Fruit fly (Drosophila melanogaster) whole organism, wandering third instar larva: ENCODE results near the gene CG42820.

ENCODE experiments used
- Abd-B ChIP-seq: fragments of >200 bp; optimal IDR thresholded peaks from 2 replicates; lab custom pipeline; 2017; ENCODE audit warnings: missing biosample characterization, missing genetic modification characterization
- CG32264 ChIP-seq: fragments of 200-800 bp; sonication (Bioruptor generic); optimal IDR thresholded peaks from 2 replicates; lab custom pipeline; 2016; ENCODE audit warnings: missing biosample characterization, missing genetic modification characterization
- CrebA ChIP-seq: fragments of 200-800 bp; sonication (Bioruptor generic); optimal IDR thresholded peaks from 2 replicates; lab custom pipeline; 2016; ENCODE audit warnings: missing biosample characterization, mild to moderate bottlenecking, missing genetic modification characterization, borderline replicate concordance
- Dfd ChIP-seq: fragments of >200 bp; optimal IDR thresholded peaks from 2 replicates; lab custom pipeline; 2017; ENCODE audit warnings: missing biosample characterization, missing genetic modification characterization
- Dif ChIP-seq: fragments of 200-275, 200-300 bp; sonication (Bioruptor generic); optimal IDR thresholded peaks from 2 replicates; lab custom pipeline; 2018; ENCODE audit warnings: missing biosample characterization, missing genetic modification characterization; ENCODE audit not compliant: partially characterized antibody
- GATAd ChIP-seq: sonication (Bioruptor generic); optimal IDR thresholded peaks from 2 replicates; lab custom pipeline; 2016; ENCODE audit warnings: missing biosample characterization, missing genetic modification characterization
- HLH106 ChIP-seq: fragments of 200-800 bp; optimal IDR thresholded peaks from 3 replicates; lab custom pipeline; 2019; ENCODE audit warnings: missing biosample characterization, mild to moderate bottlenecking, missing genetic modification characterization, moderate library complexity
- Hnf4 ChIP-seq: fragments of 200-800 bp; sonication (Bioruptor generic); optimal IDR thresholded peaks from 2 replicates; lab custom pipeline; 2016; ENCODE audit warnings: missing biosample characterization, mild to moderate bottlenecking, missing genetic modification characterization
- Hr78 ChIP-seq: fragments of >200 bp; optimal IDR thresholded peaks from 2 replicates; lab custom pipeline; 2017; ENCODE audit warnings: missing biosample characterization, missing genetic modification characterization
- Hr83 ChIP-seq: fragments of 200-300 bp; sonication (Bioruptor generic); optimal IDR thresholded peaks from 2 replicates; lab custom pipeline; 2016; ENCODE audit warnings: missing biosample characterization, mild to moderate bottlenecking, missing genetic modification characterization, moderate library complexity; ENCODE audit not compliant: poor library complexity, severe bottlenecking
- Jra ChIP-seq: sonication (Bioruptor generic); optimal IDR thresholded peaks from 2 replicates; lab custom pipeline; 2016; ENCODE audit warnings: missing biosample characterization, missing genetic modification characterization
- Mio ChIP-seq: sonication (Bioruptor generic); optimal IDR thresholded peaks from 2 replicates; lab custom pipeline; 2016; ENCODE audit warnings: missing biosample characterization, missing genetic modification characterization
- Myc ChIP-seq: fragments of >200 bp; optimal IDR thresholded peaks from 2 replicates; lab custom pipeline; 2017
- N ChIP-seq: fragments of >200 bp; optimal IDR thresholded peaks from 2 replicates; lab custom pipeline; 2018; ENCODE audit warnings: missing biosample characterization, missing external identifiers, missing genetic modification characterization
- OdsH ChIP-seq: fragments of 200-800 bp; sonication (Bioruptor generic); optimal IDR thresholded peaks from 2 replicates; lab custom pipeline; 2016; ENCODE audit warnings: missing biosample characterization, mild to moderate bottlenecking, missing genetic modification characterization
- Rel ChIP-seq, 2 experiments: fragments of 200-800 bp; sonication (Bioruptor generic) in 1 of 2; optimal IDR thresholded peaks; 2 replicates in 1 of 2; 3 replicates in 1 of 2; lab custom pipeline; 2016 to 2019; ENCODE audit warnings: mild to moderate bottlenecking in 2 of 2, missing biosample characterization in 2 of 2, missing genetic modification characterization in 2 of 2, moderate library complexity in 1 of 2
- Sp1 ChIP-seq: fragments of 200-800 bp; sonication (Bioruptor generic); optimal IDR thresholded peaks from 3 replicates; lab custom pipeline; 2019; ENCODE audit warnings: missing biosample characterization, mild to moderate bottlenecking, missing genetic modification characterization, moderate library complexity
- Vsx2 ChIP-seq: fragments of 200-300, 225-300 bp; sonication (Bioruptor generic); optimal IDR thresholded peaks from 2 replicates; lab custom pipeline; 2018; ENCODE audit warnings: missing biosample characterization, missing genetic modification characterization; ENCODE audit not compliant: partially characterized antibody
- br ChIP-seq: fragments of 200-800 bp; sonication (Bioruptor generic); optimal IDR thresholded peaks from 2 replicates; lab custom pipeline; 2016; ENCODE audit warnings: missing biosample characterization, missing genetic modification characterization
- brk ChIP-seq: fragments of 200-800 bp; sonication (Bioruptor generic); optimal IDR thresholded peaks from 2 replicates; lab custom pipeline; 2016; ENCODE audit warnings: missing biosample characterization, mild to moderate bottlenecking, missing genetic modification characterization
- dl ChIP-seq, 2 experiments: fragments of 175-275, 200-275 bp in 1 of 2; fragments of 200-275 bp in 1 of 2; sonication (Bioruptor generic); optimal IDR thresholded peaks; lab custom pipeline; 2018; ENCODE audit warnings: mild to moderate bottlenecking in 2 of 2, missing biosample characterization in 2 of 2, missing genetic modification characterization in 2 of 2, moderate library complexity in 2 of 2; ENCODE audit not compliant: partially characterized antibody in 2 of 2, insufficient read depth in 1 of 2
- dmrt93B ChIP-seq: fragments of 200-800 bp; sonication (Bioruptor generic); optimal IDR thresholded peaks from 2 replicates; lab custom pipeline; 2018; ENCODE audit warnings: missing biosample characterization, mild to moderate bottlenecking, missing genetic modification characterization
- dsf ChIP-seq: sonication (Bioruptor generic); optimal IDR thresholded peaks from 2 replicates; lab custom pipeline; 2016; ENCODE audit warnings: missing biosample characterization, missing genetic modification characterization, borderline replicate concordance
- ey ChIP-seq: fragments of 200-800 bp; sonication (Bioruptor generic); optimal IDR thresholded peaks from 2 replicates; lab custom pipeline; 2016; ENCODE audit warnings: missing biosample characterization, missing genetic modification characterization
- foxo ChIP-seq, 2 experiments: fragments of 200-800 bp; sonication (Bioruptor generic); optimal IDR thresholded peaks; 2 replicates in 1 of 2; 3 replicates in 1 of 2; lab custom pipeline; 2016 to 2017; ENCODE audit warnings: missing biosample characterization in 2 of 2, missing genetic modification characterization in 2 of 2
- fru ChIP-seq: fragments of 200-800 bp; sonication (Bioruptor generic); optimal IDR thresholded peaks from 3 replicates; lab custom pipeline; 2016; ENCODE audit warnings: missing biosample characterization, mild to moderate bottlenecking, missing genetic modification characterization
- h ChIP-seq: fragments of 200-800 bp; sonication (Bioruptor generic); optimal IDR thresholded peaks from 3 replicates; lab custom pipeline; 2016; ENCODE audit warnings: missing biosample characterization, mild to moderate bottlenecking, missing genetic modification characterization
- jim ChIP-seq: fragments of 175-275, 200-325 bp; sonication (Bioruptor generic); optimal IDR thresholded peaks from 2 replicates; lab custom pipeline; 2016; ENCODE audit warnings: missing biosample characterization, mild to moderate bottlenecking, missing genetic modification characterization
- lola ChIP-seq: fragments of >200 bp; optimal IDR thresholded peaks from 2 replicates; lab custom pipeline; 2017; ENCODE audit warnings: missing biosample characterization, missing genetic modification characterization
- pan ChIP-seq: fragments of >200 bp; optimal IDR thresholded peaks from 2 replicates; lab custom pipeline; 2017
- psq ChIP-seq: fragments of 200-800 bp; sonication (Bioruptor generic); optimal IDR thresholded peaks from 3 replicates; lab custom pipeline; 2017; ENCODE audit warnings: missing biosample characterization, mild to moderate bottlenecking, missing genetic modification characterization, moderate library complexity
- rgr ChIP-seq: fragments of 200-800 bp; sonication (Bioruptor generic); optimal IDR thresholded peaks from 3 replicates; lab custom pipeline; 2016; ENCODE audit warnings: missing biosample characterization, mild to moderate bottlenecking, missing genetic modification characterization
- sage ChIP-seq: fragments of 200-800 bp; sonication (Bioruptor generic); optimal IDR thresholded peaks from 2 replicates; lab custom pipeline; 2016; ENCODE audit warnings: missing biosample characterization, mild to moderate bottlenecking, missing genetic modification characterization
- sv ChIP-seq: fragments of 200-800 bp; sonication (Bioruptor generic); optimal IDR thresholded peaks from 3 replicates; lab custom pipeline; 2016; ENCODE audit warnings: missing biosample characterization, missing genetic modification characterization
- tai ChIP-seq: sonication (Bioruptor generic); optimal IDR thresholded peaks from 2 replicates; lab custom pipeline; 2016; ENCODE audit warnings: missing biosample characterization, missing genetic modification characterization
- usp ChIP-seq: fragments of >200 bp; optimal IDR thresholded peaks from 2 replicates; lab custom pipeline; 2017; ENCODE audit warnings: missing biosample characterization, missing genetic modification characterization
- woc ChIP-seq: sonication (Bioruptor generic); optimal IDR thresholded peaks from 2 replicates; lab custom pipeline; 2016; ENCODE audit warnings: missing biosample characterization, mild to moderate bottlenecking, missing genetic modification characterization

The CG42820 gene

DNA sequence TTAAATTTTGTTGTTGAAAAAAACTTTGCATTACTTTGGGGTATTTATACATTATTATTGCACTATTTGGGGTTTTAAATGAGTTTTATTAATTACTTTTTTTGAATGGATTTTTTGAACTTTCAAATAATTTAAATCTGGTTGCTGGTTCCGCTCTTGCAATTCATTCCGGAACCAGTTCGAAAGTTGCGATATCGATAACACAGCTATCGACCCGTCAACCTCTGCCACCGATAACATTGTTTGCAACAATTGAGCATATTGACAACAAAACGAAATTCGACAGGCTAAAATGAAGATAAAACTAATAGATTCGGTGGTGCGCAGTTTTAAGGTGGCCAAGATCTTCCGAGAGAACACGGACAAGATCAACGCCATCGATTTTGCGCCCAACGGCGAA, 18.0 kb downstream of the CG42820 start, which contains the start of gene Wdr82:
Gene Wdr82, plus strand, starts transcription at position 227 of the 400 bp plus-strand sequence.
- no peak for TF ChIP-seq pan (lab: Kevin White, UChicago)

DNA sequence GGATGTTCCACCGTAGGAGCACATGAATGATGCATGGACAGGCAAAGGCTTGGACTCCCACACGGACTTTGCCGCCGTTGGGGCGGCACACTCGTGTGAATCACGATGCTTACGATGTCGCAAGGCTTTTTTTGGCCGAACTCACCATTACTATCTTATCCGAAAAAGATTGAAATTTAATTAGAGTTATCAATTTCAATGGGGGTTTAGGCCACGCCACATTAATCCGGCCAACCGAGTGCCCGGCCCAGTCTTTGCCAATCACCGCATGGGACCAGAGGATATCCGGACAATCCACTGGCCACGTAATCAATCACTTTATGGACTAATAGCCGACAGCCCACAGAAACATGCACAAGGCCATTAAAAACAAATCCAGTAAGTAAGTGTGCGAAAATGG, 19.9 kb downstream of the CG42820 start:
- TF ChIP-seq lola (GFP tag; lab: Kevin White, UChicago) (no peak), sage (GFP tag; lab: Kevin White, UChicago) (no peak), Rel (GFP tag; optimal IDR thresholded peaks at IDR 0.05; lab: Kevin White, UChicago) (no peak), Rel (tag; optimal IDR thresholded peaks at IDR 0.05; lab: Kevin White, UChicago) (peak; percentile 27), dl (GFP tag; optimal IDR thresholded peaks at IDR 0.05; lab: Kevin White, UChicago; ENCODE audit: insufficient read depth in 1 of 2, partially characterized antibody in 2 of 2) (no peak), Dif (GFP tag; lab: Kevin White, UChicago) (no peak)

DNA sequence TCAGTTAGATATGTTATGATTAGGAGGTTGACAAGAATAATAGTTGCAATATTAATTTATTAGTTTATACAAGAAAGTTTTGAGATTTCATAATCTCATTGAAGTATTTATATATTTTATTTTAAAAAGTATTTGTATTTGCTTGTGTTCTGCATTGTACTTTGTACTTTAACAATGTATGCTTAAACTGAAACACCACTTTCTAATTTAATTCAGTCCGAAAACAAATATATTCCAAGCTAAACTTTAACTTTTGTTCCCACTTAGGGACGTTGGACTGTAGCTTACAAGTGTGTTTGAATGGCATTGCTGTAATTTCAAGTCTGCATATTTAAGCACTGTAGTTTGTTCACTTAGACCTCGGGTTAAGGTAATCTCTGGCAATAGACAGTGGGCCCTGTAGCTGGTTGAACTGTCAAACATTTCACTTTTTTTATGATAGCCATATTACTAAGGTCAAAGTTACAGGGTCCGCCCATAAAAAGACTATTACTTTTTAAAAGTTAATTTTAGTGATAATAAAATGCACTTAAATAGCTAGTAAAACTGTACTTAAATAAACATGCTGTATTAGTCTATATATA, 20.8 kb downstream of the CG42820 start:
- TF ChIP-seq foxo (GFP tag; optimal IDR thresholded peaks at IDR 0.05; lab: Kevin White, UChicago), result no peak
- no peak for TF ChIP-seq Sp1
- no peak for TF ChIP-seq Jra (GFP tag; lab: Kevin White, UChicago)
- TF ChIP-seq Mio (GFP tag; lab: Kevin White, UChicago), result no peak
- no peak for TF ChIP-seq sage (GFP tag; lab: Kevin White, UChicago)
- no peak for TF ChIP-seq GATAd (GFP tag; lab: Kevin White, UChicago)
- no peak for TF ChIP-seq OdsH (GFP tag; lab: Kevin White, UChicago)
- no peak for TF ChIP-seq jim (GFP tag; lab: Kevin White, UChicago)
- TF ChIP-seq CG32264 (GFP tag; lab: Kevin White, UChicago), result no peak
- TF ChIP-seq dl (GFP tag; optimal IDR thresholded peaks at IDR 0.05; lab: Kevin White, UChicago; ENCODE audit: insufficient read depth in 1 of 2, partially characterized antibody in 2 of 2), result no peak
- TF ChIP-seq, all 38 proteins: peak for 0

- TF ChIP-seq fru (GFP tag; lab: Kevin White, UChicago) (no peak), Hr78 (GFP tag; lab: Kevin White, UChicago) (no peak), Vsx2 (GFP tag; lab: Kevin White, UChicago) (peak; percentile 98), dl (GFP tag; optimal IDR thresholded peaks at IDR 0.05; lab: Kevin White, UChicago; ENCODE audit: insufficient read depth in 1 of 2, partially characterized antibody in 2 of 2) (no peak), usp (GFP tag; lab: Kevin White, UChicago) (no peak), brk (GFP tag; lab: Kevin White, UChicago) (no peak), N (GFP tag; lab: Kevin White, UChicago) (no peak), lola (GFP tag; lab: Kevin White, UChicago) (no peak), Myc (no peak), ey (GFP tag; lab: Kevin White, UChicago) (no peak), CG32264 (GFP tag; lab: Kevin White, UChicago) (no peak), rgr (peak; percentile 49), Abd-B (GFP tag; lab: Kevin White, UChicago) (no peak), psq (GFP tag; lab: Kevin White, UChicago) (no peak), Jra (GFP tag; lab: Kevin White, UChicago) (no peak), HLH106 (no peak), Rel (GFP tag; optimal IDR thresholded peaks at IDR 0.05; lab: Kevin White, UChicago) (no peak), Rel (tag; optimal IDR thresholded peaks at IDR 0.05; lab: Kevin White, UChicago) (peak; percentile 48), Sp1 (no peak), GATAd (GFP tag; lab: Kevin White, UChicago) (no peak), Hnf4 (GFP tag; lab: Kevin White, UChicago) (peak; percentile 55), CrebA (GFP tag; lab: Kevin White, UChicago) (no peak), Dif (GFP tag; lab: Kevin White, UChicago) (peak; percentile 87), br (GFP tag; lab: Kevin White, UChicago) (peak; percentile 15), dmrt93B (no peak), pan (lab: Kevin White, UChicago) (no peak), jim (GFP tag; lab: Kevin White, UChicago) (no peak), Mio (GFP tag; lab: Kevin White, UChicago) (no peak), Dfd (GFP tag; lab: Kevin White, UChicago) (no peak), foxo (GFP tag; optimal IDR thresholded peaks at IDR 0.05; lab: Kevin White, UChicago) (peak in 1 of 2 experiments; percentile 17), OdsH (GFP tag; lab: Kevin White, UChicago) (peak; percentile 68), sage (GFP tag; lab: Kevin White, UChicago) (no peak), h (GFP tag; lab: Kevin White, UChicago) (peak; percentile 41), dsf (GFP tag; lab: Kevin White, UChicago) (no peak), Hr83 (GFP tag; lab: Kevin White, UChicago) (peak; percentile 3), woc (GFP tag; lab: Kevin White, UChicago) (no peak), tai (GFP tag; lab: Kevin White, UChicago) (no peak), sv (GFP tag; lab: Kevin White, UChicago) (no peak)
Observed at dm6 chr2L:8370364-8371326, 21.6 kb downstream of the CG42820 start, which contains the start of gene CG17292. Gene CG17292 (plus strand): TSS chr2L:8370454.
